Worm (Caenorhabditis elegans): ENCODE results near the gene pgp-13.
A peak's percentile ranks its signal among the peaks of the same experiment; 100 is the strongest.

Gene pgp-13

DNA sequence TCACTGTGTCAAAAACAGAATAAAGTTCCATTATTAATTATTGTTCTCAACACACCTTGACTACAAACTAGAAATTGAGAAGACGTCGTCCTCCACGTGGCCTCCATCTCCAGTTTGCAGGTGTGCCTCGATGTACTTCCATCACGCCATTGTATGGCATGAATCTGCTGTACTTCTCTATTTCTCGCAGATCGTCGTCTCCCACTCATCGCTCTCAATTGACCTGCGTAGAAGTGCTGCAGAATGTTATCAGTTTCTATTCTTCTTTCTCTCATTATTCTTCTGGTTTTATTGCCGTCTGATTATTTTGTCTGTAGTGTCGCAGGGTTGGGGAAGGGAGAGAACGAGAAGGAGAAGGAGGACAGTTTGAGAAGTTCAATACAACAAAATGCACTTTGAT, 21.1 kb downstream of the pgp-13 start (continued):
- TF ChIP-seq nhr-11 (tag; optimal IDR thresholded peaks at IDR 0.05) (no peak), unc-39 (tag; optimal IDR thresholded peaks at IDR 0.05) (no peak), ZK546.5 (tag; optimal IDR thresholded peaks at IDR 0.05) (no peak)

DNA sequence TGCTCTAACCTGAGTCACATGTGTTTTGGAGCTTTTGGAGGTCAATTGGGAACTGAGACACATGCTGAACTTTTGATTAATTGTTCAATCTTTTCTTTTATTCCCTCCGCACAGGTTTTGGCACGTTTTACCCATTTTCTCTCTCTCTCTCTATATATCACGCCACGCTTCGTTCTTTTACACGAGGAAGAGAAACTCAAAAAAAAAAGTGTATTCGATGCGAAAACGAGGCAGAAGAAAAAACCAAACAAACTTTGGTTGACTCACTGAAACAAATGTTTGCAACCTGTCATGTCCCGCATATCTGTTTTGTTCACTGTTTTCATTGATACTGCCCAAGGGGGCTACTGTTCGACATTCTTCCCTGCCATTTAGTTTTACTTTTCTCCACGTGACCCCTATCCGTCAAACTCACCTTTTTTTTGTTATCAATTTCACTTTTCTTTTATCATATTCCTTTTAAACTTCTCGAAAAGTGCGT, 22.8 kb downstream of the pgp-13 start:
- TF ChIP-seq sea-2 (GFP tag; optimal IDR thresholded peaks at IDR 0.05) (no peak), ceh-16 (tag; optimal IDR thresholded peaks at IDR 0.05) (no peak), lin-39 (tag; optimal IDR thresholded peaks at IDR 0.05) (peak; percentile 41), nhr-11 (tag; optimal IDR thresholded peaks at IDR 0.05) (no peak), nhr-67 (tag; optimal IDR thresholded peaks at IDR 0.05) (no peak), egl-5 (tag; optimal IDR thresholded peaks at IDR 0.05) (no peak), ceh-82 (tag; optimal IDR thresholded peaks at IDR 0.05) (no peak), pqm-1 (tag; optimal IDR thresholded peaks at IDR 0.05) (no peak), elt-3 (tag; optimal IDR thresholded peaks at IDR 0.05) (peak in 1 of 3 experiments; percentile 38), elt-2 (tag; optimal IDR thresholded peaks at IDR 0.05) (peak; percentile 61), nhr-12 (tag; optimal IDR thresholded peaks at IDR 0.05) (no peak), elt-1 (tag; optimal IDR thresholded peaks at IDR 0.05) (no peak), nhr-77 (tag; optimal IDR thresholded peaks at IDR 0.05) (no peak), hmg-11 (tag; optimal IDR thresholded peaks at IDR 0.05) (no peak), zag-1 (tag; optimal IDR thresholded peaks at IDR 0.05) (no peak), nhr-23 (tag; optimal IDR thresholded peaks at IDR 0.05) (no peak), unc-62 (GFP tag; optimal IDR thresholded peaks at IDR 0.05) (no peak), nhr-76 (tag; optimal IDR thresholded peaks at IDR 0.05) (no peak), jun-1 (tag; optimal IDR thresholded peaks at IDR 0.05) (no peak), nhr-25 (tag; optimal IDR thresholded peaks at IDR 0.05) (peak; percentile 47), mdl-1 (tag; optimal IDR thresholded peaks at IDR 0.05) (no peak), mml-1 (tag; optimal IDR thresholded peaks at IDR 0.05) (no peak), ceh-9 (tag; optimal IDR thresholded peaks at IDR 0.05) (no peak), skn-1 (tag; optimal IDR thresholded peaks at IDR 0.05) (no peak), ama-1 (optimal IDR thresholded peaks at IDR 0.05) (no peak), lin-15B (tag; optimal IDR thresholded peaks at IDR 0.05) (no peak), unc-39 (tag; optimal IDR thresholded peaks at IDR 0.05) (no peak), nfya-1 (tag; optimal IDR thresholded peaks at IDR 0.05; ENCODE audit: insufficient read depth) (no peak), aly-2 (tag; optimal IDR thresholded peaks at IDR 0.05) (no peak), daf-12 (tag; optimal IDR thresholded peaks at IDR 0.05) (no peak), ztf-4 (tag; optimal IDR thresholded peaks at IDR 0.05) (no peak)

DNA sequence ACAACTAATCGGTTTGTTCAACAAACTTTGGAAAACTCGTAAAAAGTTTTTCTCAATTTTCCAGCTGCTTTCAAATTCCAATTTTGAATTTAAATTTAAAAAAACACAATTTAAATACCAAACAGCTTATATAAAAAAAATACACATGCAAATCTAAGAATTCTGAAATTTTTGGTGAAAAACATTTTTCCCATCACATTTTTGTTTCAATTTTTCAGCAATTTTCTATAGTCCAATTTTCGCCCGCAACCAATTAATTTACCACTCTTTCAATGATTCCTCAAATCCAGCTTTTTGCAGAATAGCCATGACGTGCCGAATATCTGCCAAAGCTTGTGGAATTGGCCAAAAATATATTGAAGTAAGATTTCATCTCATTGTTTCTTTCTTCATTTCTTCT, 23.2 kb downstream of the pgp-13 start, which contains the start of gene cept-1:
Gene cept-1 (plus strand): TSS at position 301 of the 400 bp plus-strand sequence.
- TF ChIP-seq ceh-82 (tag; optimal IDR thresholded peaks at IDR 0.05) (no peak), fkh-10 (GFP tag; optimal IDR thresholded peaks at IDR 0.05) (no peak), lin-39 (tag; optimal IDR thresholded peaks at IDR 0.05) (no peak), ceh-9 (tag; optimal IDR thresholded peaks at IDR 0.05) (no peak), nhr-12 (tag; optimal IDR thresholded peaks at IDR 0.05) (no peak), aly-2 (tag; optimal IDR thresholded peaks at IDR 0.05) (no peak), nhr-76 (tag; optimal IDR thresholded peaks at IDR 0.05) (no peak), ama-1 (optimal IDR thresholded peaks at IDR 0.05) (no peak), fos-1 (tag; optimal IDR thresholded peaks at IDR 0.05) (no peak), nfya-1 (tag; optimal IDR thresholded peaks at IDR 0.05; ENCODE audit: insufficient read depth) (no peak), nhr-23 (tag; optimal IDR thresholded peaks at IDR 0.05) (no peak), eor-1 (tag; optimal IDR thresholded peaks at IDR 0.05) (no peak), nhr-67 (tag; optimal IDR thresholded peaks at IDR 0.05) (no peak), unc-62 (GFP tag; optimal IDR thresholded peaks at IDR 0.05) (no peak), sea-2 (GFP tag; optimal IDR thresholded peaks at IDR 0.05) (no peak), nhr-237 (tag; optimal IDR thresholded peaks at IDR 0.05) (no peak), ztf-4 (tag; optimal IDR thresholded peaks at IDR 0.05) (no peak)

DNA sequence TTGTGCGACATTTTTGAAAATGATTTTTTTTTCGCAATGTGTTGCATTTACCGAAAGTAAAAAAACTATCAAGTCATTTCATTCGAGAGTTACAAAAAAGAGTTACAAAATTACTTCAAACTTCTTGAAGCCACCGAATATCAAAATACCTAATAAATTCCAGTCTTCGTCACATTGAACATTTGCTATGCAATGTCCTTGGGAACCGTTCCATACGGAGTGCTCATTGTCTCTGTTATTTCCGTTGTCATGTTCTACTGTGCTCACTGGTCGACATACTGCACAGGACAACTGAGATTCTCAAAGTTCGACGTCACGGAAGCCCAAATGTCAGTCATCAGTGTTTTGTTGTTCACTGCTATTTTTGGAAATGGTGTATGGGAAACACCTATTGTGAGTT, 25.5 kb downstream of the pgp-13 start:
- no peak for TF ChIP-seq nhr-76 (tag; optimal IDR thresholded peaks at IDR 0.05)

DNA sequence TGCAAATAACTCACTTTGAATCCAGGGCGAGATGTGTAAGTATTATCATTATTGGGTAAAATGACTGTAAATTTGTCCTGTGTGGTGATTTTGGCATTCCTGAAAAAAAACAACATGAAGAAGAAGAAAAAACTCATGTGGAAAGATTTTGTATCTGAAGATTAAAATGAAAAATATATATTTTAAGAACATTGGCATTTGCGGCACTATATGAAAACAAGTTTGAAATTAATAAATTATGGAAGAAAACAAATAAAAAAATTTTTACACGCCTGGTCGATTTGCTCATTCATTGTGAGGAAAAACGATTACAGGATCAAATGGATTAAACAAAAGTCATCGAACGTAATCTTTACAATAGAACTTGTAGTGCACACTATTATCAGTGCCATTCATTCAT, 31.1 kb downstream of the pgp-13 start, which contains the start of gene ilc-17.1:
Gene ilc-17.1 (minus strand): TSS at position 101 of the 400 bp plus-strand sequence.
- TF ChIP-seq unc-62 (GFP tag; optimal IDR thresholded peaks at IDR 0.05) (no peak), nhr-76 (tag; optimal IDR thresholded peaks at IDR 0.05) (no peak), elt-1 (tag; optimal IDR thresholded peaks at IDR 0.05) (no peak), nhr-67 (tag; optimal IDR thresholded peaks at IDR 0.05) (no peak)

Data from whole organism, L3 larva.